Worm (Caenorhabditis elegans) whole organism, late embryonic: Measurements from ENCODE around the gene fbxa-82.

Experiments
- C38D4.7 ChIP-seq: fragments of 200-800 bp; sonication (Bioruptor generic); optimal IDR thresholded peaks from 2 replicates; lab custom pipeline; 2018; ENCODE audit warnings: mild to moderate bottlenecking, missing genetic modification characterization, moderate library complexity, missing compliant biosample characterization
- Y22D7AL.16 ChIP-seq: sonication (generic microtip); optimal IDR thresholded peaks from 2 replicates; lab custom pipeline; 2016; ENCODE audit warnings: missing genetic modification characterization, missing compliant biosample characterization
- ama-1 ChIP-seq: fragments of 150-350 bp; optimal IDR thresholded peaks from 2 replicates; lab custom pipeline; 2014
- ceh-9 ChIP-seq: sonication (generic microtip); optimal IDR thresholded peaks from 2 replicates; lab custom pipeline; 2016; ENCODE audit warnings: mild to moderate bottlenecking, missing genetic modification characterization, inconsistent platforms, missing compliant biosample characterization
- che-1 ChIP-seq: sonication (generic microtip); optimal IDR thresholded peaks from 2 replicates; lab custom pipeline; 2016; ENCODE audit warnings: mild to moderate bottlenecking, missing genetic modification characterization, missing compliant biosample characterization
- fkh-10 ChIP-seq: fragments of 150-350 bp; optimal IDR thresholded peaks from 2 replicates; lab custom pipeline; 2014; ENCODE audit warnings: missing biosample characterization, missing genetic modification reagents, missing genetic modification characterization
- pag-3 ChIP-seq: sonication (generic microtip); optimal IDR thresholded peaks from 2 replicates; lab custom pipeline; 2016; ENCODE audit warnings: missing compliant biosample characterization, missing genetic modification characterization, borderline replicate concordance
- pha-4 ChIP-seq: fragments of 150-350 bp; optimal IDR thresholded peaks from 2 replicates; lab custom pipeline; 2018; ENCODE audit warnings: missing biosample characterization, missing genetic modification reagents, missing genetic modification characterization
- syd-9 ChIP-seq: sonication (generic microtip); optimal IDR thresholded peaks from 2 replicates; lab custom pipeline; 2016; ENCODE audit warnings: mild to moderate bottlenecking, missing genetic modification characterization, moderate library complexity, missing compliant biosample characterization
- tbx-2 ChIP-seq: sonication (generic microtip); optimal IDR thresholded peaks from 2 replicates; lab custom pipeline; 2016; ENCODE audit warnings: missing genetic modification characterization, missing compliant biosample characterization
- unc-42 ChIP-seq: sonication (generic microtip); optimal IDR thresholded peaks from 2 replicates; lab custom pipeline; 2016; ENCODE audit warnings: missing genotype, missing genetic modification characterization, missing compliant biosample characterization
- unc-55 ChIP-seq: sonication (generic microtip); optimal IDR thresholded peaks from 2 replicates; lab custom pipeline; 2017; ENCODE audit warnings: missing biosample characterization, missing genetic modification reagents, missing genetic modification characterization
- zip-5 ChIP-seq: sonication (generic microtip); optimal IDR thresholded peaks from 2 replicates; lab custom pipeline; 2016; ENCODE audit warnings: missing genetic modification characterization, missing compliant biosample characterization

DNA sequence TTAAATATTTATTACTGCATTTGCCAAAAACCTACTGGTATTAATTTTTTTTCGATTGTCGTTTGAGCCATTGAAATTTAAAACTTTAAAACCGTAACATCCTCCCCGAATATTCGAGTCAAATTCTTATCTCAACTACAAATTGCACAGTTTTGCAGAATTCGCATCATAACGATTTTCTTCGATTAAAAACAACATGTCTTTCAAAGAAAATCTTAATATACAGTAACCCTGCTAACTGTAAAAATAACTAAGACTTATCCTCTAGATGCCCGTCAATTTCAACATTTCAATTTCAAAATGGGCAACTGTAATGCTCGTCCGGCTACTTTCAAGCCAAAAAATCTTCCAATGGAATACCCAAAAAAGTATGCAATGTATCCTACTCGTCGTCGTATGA lies 31.6 kb downstream of the fbxa-82 start, which contains the start of gene F14H8.5:
- TF ChIP-seq unc-55 (GFP tag; lab: Kevin White, UChicago) = no peak
- no peak for TF ChIP-seq fkh-10
- no peak for TF ChIP-seq unc-42 (tag; lab: Kevin White, UChicago)
- TF ChIP-seq pag-3 (tag; lab: Kevin White, UChicago) = no peak
- no peak for TF ChIP-seq che-1 (tag; lab: Kevin White, UChicago)
- no peak for TF ChIP-seq syd-9
- no peak for TF ChIP-seq ama-1 (lab: Kevin White, UChicago)
- no peak for TF ChIP-seq tbx-2 (tag; lab: Kevin White, UChicago)
- TF ChIP-seq C38D4.7 (GFP tag; lab: Kevin White, UChicago) = no peak
- TF ChIP-seq Y22D7AL.16 (tag; lab: Kevin White, UChicago) = no peak
- TF ChIP-seq pha-4 (tag; lab: Kevin White, UChicago) = no peak
- no peak for TF ChIP-seq ceh-9 (tag; lab: Kevin White, UChicago)
- no peak for TF ChIP-seq zip-5
